Worm (Caenorhabditis elegans) whole organism, L4 larva: ENCODE data around the gene hip-1.

Source experiments
- ceh-28 ChIP-seq: fragments of 150-350 bp; optimal IDR thresholded peaks from 2 replicates; lab custom pipeline; 2014; ENCODE audit warnings: missing biosample characterization, missing genetic modification reagents, missing genetic modification characterization
- dmd-8 ChIP-seq: fragments of 200-800 bp; sonication (Bioruptor generic); IDR thresholded peaks from 2 replicates; pipeline ENCODE4 v1.3.6; 2022; ENCODE audit warnings: missing genetic modification characterization, missing compliant biosample characterization
- dpl-1 ChIP-seq: fragments of 150-350 bp; optimal IDR thresholded peaks from 2 replicates; lab custom pipeline; 2014; ENCODE audit warnings: missing biosample characterization, missing genetic modification reagents, missing genetic modification characterization
- egl-27 ChIP-seq: sonication (generic microtip); optimal IDR thresholded peaks from 3 replicates; lab custom pipeline; 2017; ENCODE audit warnings: missing biosample characterization, missing genetic modification reagents, missing genetic modification characterization
- fkh-10 ChIP-seq: fragments of 150-350 bp; optimal IDR thresholded peaks from 2 replicates; lab custom pipeline; 2014; ENCODE audit warnings: missing biosample characterization, missing genetic modification reagents, missing genetic modification characterization
- lin-39 ChIP-seq: fragments of 150-350 bp; optimal IDR thresholded peaks from 2 replicates; lab custom pipeline; 2014; ENCODE audit warnings: missing biosample characterization, missing genetic modification reagents, missing genetic modification characterization
- nhr-10 ChIP-seq: fragments of 150-350 bp; optimal IDR thresholded peaks from 2 replicates; lab custom pipeline; 2014; ENCODE audit warnings: missing biosample characterization, missing genetic modification characterization
- nhr-11 ChIP-seq: fragments of 150-350 bp; optimal IDR thresholded peaks from 2 replicates; lab custom pipeline; 2014; ENCODE audit warnings: missing biosample characterization, missing genetic modification characterization
- nhr-237 ChIP-seq: sonication (generic microtip); optimal IDR thresholded peaks from 2 replicates; lab custom pipeline; 2017; ENCODE audit warnings: missing biosample characterization, missing genetic modification characterization
- nhr-25 ChIP-seq: sonication (generic microtip); optimal IDR thresholded peaks from 2 replicates; lab custom pipeline; 2017; ENCODE audit warnings: missing genetic modification characterization, mild to moderate bottlenecking, missing compliant biosample characterization, antibody characterized with exemption, moderate library complexity, borderline replicate concordance; ENCODE audit not compliant: insufficient read depth
- nhr-6 ChIP-seq: fragments of 150-350 bp; optimal IDR thresholded peaks from 2 replicates; lab custom pipeline; 2014; ENCODE audit warnings: missing biosample characterization, missing genetic modification characterization
- nhr-77 ChIP-seq: fragments of 150-350 bp; optimal IDR thresholded peaks from 2 replicates; lab custom pipeline; 2014; ENCODE audit warnings: missing biosample characterization, missing genetic modification characterization
- pqm-1 ChIP-seq: sonication (generic microtip); optimal IDR thresholded peaks from 2 replicates; lab custom pipeline; 2017; ENCODE audit warnings: missing biosample characterization, missing genetic modification characterization

- TF ChIP-seq nhr-10 (tag; lab: Kevin White, UChicago) = no peak
- no peak for TF ChIP-seq lin-39 (tag; lab: Kevin White, UChicago)
- TF ChIP-seq dpl-1 (GFP tag; lab: Kevin White, UChicago) = no peak
- TF ChIP-seq nhr-6 = no peak
- no peak for TF ChIP-seq egl-27 (tag; lab: Kevin White, UChicago)
- TF ChIP-seq dmd-8 (GFP tag; lab: Robert Waterston, UW) = no peak
- no peak for TF ChIP-seq nhr-237 (tag; lab: Kevin White, UChicago)
- no peak for TF ChIP-seq pqm-1 (tag; lab: Kevin White, UChicago)
- TF ChIP-seq nhr-11 (tag; lab: Kevin White, UChicago) = no peak
- no peak for TF ChIP-seq fkh-10 (GFP tag; lab: Kevin White, UChicago)
- no peak for TF ChIP-seq nhr-25 (tag; lab: Kevin White, UChicago)
- TF ChIP-seq nhr-77 (tag; lab: Kevin White, UChicago) = no peak
- TF ChIP-seq ceh-28 (tag; lab: Kevin White, UChicago) = no peak
Measured at ce11 chrIII:13667739-13668138, 45.4 kb upstream of the hip-1 start, which contains the start of gene flp-15.
